Fruit fly (Drosophila melanogaster) whole organism, adult: ENCODE data around the gene CG14212.

Experiments used
- CG11617 ChIP-seq: fragments of 200-800 bp; sonication (Bioruptor generic); optimal IDR thresholded peaks from 2 replicates; lab custom pipeline; 2017; ENCODE audit warnings: mild to moderate bottlenecking, missing biosample characterization, missing genetic modification reagents, missing genetic modification characterization
- CG1620 ChIP-seq: fragments of 200-800 bp; sonication (Bioruptor generic); optimal IDR thresholded peaks from 2 replicates; lab custom pipeline; 2016; ENCODE audit warnings: missing biosample characterization, missing genetic modification characterization
- CG33017 ChIP-seq: fragments of 200-800 bp; sonication (Bioruptor generic); optimal IDR thresholded peaks from 2 replicates; lab custom pipeline; 2018; ENCODE audit warnings: missing biosample characterization, mild to moderate bottlenecking, missing genetic modification characterization, moderate library complexity
- CG5204 ChIP-seq: fragments of 200-800 bp; sonication (Bioruptor generic); optimal IDR thresholded peaks from 2 replicates; lab custom pipeline; 2016; ENCODE audit warnings: missing biosample characterization, missing genetic modification characterization
- CG7045 ChIP-seq: fragments of 200-800 bp; sonication (Bioruptor generic); optimal IDR thresholded peaks from 2 replicates; lab custom pipeline; 2017; ENCODE audit warnings: missing biosample characterization, mild to moderate bottlenecking, missing genetic modification characterization
- Clk ChIP-seq: fragments of 200-800 bp; sonication (Bioruptor generic); optimal IDR thresholded peaks from 2 replicates; lab custom pipeline; 2017; ENCODE audit warnings: missing biosample characterization, missing genetic modification characterization
- bab1 ChIP-seq: fragments of 200-800 bp; sonication (Bioruptor generic); optimal IDR thresholded peaks from 3 replicates; lab custom pipeline; 2019; ENCODE audit warnings: missing biosample characterization, mild to moderate bottlenecking, missing genetic modification characterization, moderate library complexity
- cnc ChIP-seq, 2 experiments: fragments of >200 bp; optimal IDR thresholded peaks; 2 replicates each; lab custom pipeline; 2017
- kay ChIP-seq: fragments of 200-800 bp; sonication (Bioruptor generic); peaks from one replicate; lab custom pipeline; 2016; ENCODE audit warnings: missing biosample characterization, missing genetic modification characterization, borderline replicate concordance
- ovo ChIP-seq: fragments of 200-800 bp; sonication (Bioruptor generic); optimal IDR thresholded peaks from 2 replicates; lab custom pipeline; 2016; ENCODE audit warnings: missing biosample characterization, missing genetic modification characterization
- pad ChIP-seq: fragments of 200-800 bp; sonication (Bioruptor generic); optimal IDR thresholded peaks from 3 replicates; lab custom pipeline; 2017; ENCODE audit warnings: missing biosample characterization, missing genetic modification characterization, mild to moderate bottlenecking, moderate library complexity, missing genetic modification reagents
- tj ChIP-seq: fragments of 200-800 bp; sonication (Bioruptor generic); optimal IDR thresholded peaks from 3 replicates; lab custom pipeline; 2017; ENCODE audit warnings: missing biosample characterization, mild to moderate bottlenecking, missing genetic modification characterization, moderate library complexity
- toe ChIP-seq: fragments of 200-800 bp; sonication (Bioruptor generic); optimal IDR thresholded peaks from 2 replicates; lab custom pipeline; 2016; ENCODE audit warnings: missing biosample characterization, missing genetic modification characterization

DNA sequence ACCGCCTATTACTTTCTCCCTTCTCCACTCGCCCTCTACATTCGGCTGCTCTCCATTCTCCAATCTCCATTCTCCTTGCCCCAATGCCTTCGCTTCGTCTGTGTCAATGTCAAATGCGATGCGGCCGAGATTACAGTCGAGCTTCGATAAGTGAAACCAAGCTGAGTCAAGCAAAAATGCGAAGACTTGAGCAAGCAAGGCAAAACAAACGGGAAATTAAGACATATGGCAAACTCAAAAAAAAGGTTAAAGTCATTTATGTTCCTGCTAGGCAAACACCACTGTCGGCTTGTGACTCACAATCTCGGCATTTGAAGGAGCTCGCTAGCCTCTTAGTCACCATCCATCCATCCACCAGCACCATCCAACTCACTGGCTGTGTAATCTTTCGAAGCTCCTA lies 42.9 kb downstream of the CG14212 start:
- TF ChIP-seq pad (peak; percentile 83), kay (peak; percentile 99), CG11617 (GFP tag; lab: Kevin White, UChicago) (peak; percentile 94), CG33017 (tag; lab: Kevin White, UChicago) (peak; percentile 93), ovo (GFP tag; lab: Kevin White, UChicago) (peak; percentile 91), bab1 (GFP tag; lab: Kevin White, UChicago) (peak; percentile 90), Clk (GFP tag; lab: Kevin White, UChicago) (peak; percentile 84), toe (peak; percentile 91), CG5204 (GFP tag; lab: Kevin White, UChicago) (peak; percentile 95), cnc (optimal IDR thresholded peaks at IDR 0.05; lab: Kevin White, UChicago) (no peak), CG1620 (GFP tag; lab: Kevin White, UChicago) (peak; percentile 96), CG7045 (peak; percentile 91), tj (GFP tag; lab: Kevin White, UChicago) (peak; percentile 81)
